Fruit fly (Drosophila melanogaster) whole organism, pupa: ENCODE data around the gene tty.

ENCODE experiments used
- CG12605 ChIP-seq: fragments of 200-800 bp; sonication (Bioruptor generic); IDR thresholded peaks from 2 replicates; pipeline ENCODE4 v1.3.6; 2022; ENCODE audit warnings: missing biosample characterization, missing genetic modification characterization
- CG14655 ChIP-seq: fragments of 200-800 bp; sonication (Bioruptor generic); optimal IDR thresholded peaks from 3 replicates; lab custom pipeline; 2017; ENCODE audit warnings: mild to moderate bottlenecking, missing biosample characterization, missing genetic modification reagents, missing genetic modification characterization
- CG15710 ChIP-seq: fragments of 200-800 bp; sonication (Bioruptor generic); optimal IDR thresholded peaks from 2 replicates; lab custom pipeline; 2018; ENCODE audit warnings: missing biosample characterization, mild to moderate bottlenecking, missing genetic modification characterization, moderate library complexity
- CG17806 ChIP-seq: fragments of 200-800 bp; sonication (Bioruptor generic); optimal IDR thresholded peaks from 2 replicates; lab custom pipeline; 2018; ENCODE audit warnings: missing biosample characterization, mild to moderate bottlenecking, missing genetic modification characterization, moderate library complexity
- CG34367 ChIP-seq: fragments of 200-800 bp; sonication (Bioruptor generic); optimal IDR thresholded peaks from 2 replicates; lab custom pipeline; 2018; ENCODE audit warnings: missing biosample characterization, mild to moderate bottlenecking, missing genetic modification characterization
- CG4496 ChIP-seq: fragments of 200-800 bp; sonication (Bioruptor generic); IDR thresholded peaks from 3 replicates; pipeline ENCODE4 v1.3.6; 2022; ENCODE audit warnings: missing biosample characterization, missing genetic modification characterization
- CG8301 ChIP-seq: fragments of 200-800 bp; sonication (Bioruptor generic); optimal IDR thresholded peaks from 2 replicates; lab custom pipeline; 2018; ENCODE audit warnings: missing biosample characterization, mild to moderate bottlenecking, missing genetic modification characterization
- CG9948 ChIP-seq: fragments of 200-800 bp; sonication (Bioruptor generic); optimal IDR thresholded peaks from 2 replicates; lab custom pipeline; 2018; ENCODE audit warnings: missing biosample characterization, mild to moderate bottlenecking, missing genetic modification characterization, moderate library complexity
- D1 ChIP-seq: fragments of 200-800 bp; sonication (Bioruptor generic); optimal IDR thresholded peaks from 2 replicates; lab custom pipeline; 2018; ENCODE audit warnings: missing biosample characterization, mild to moderate bottlenecking, missing genetic modification characterization, moderate library complexity
- EcR ChIP-seq: fragments of 200-800 bp; sonication (Bioruptor generic); optimal IDR thresholded peaks from 3 replicates; lab custom pipeline; 2019; ENCODE audit warnings: missing biosample characterization, missing genetic modification characterization, mild to moderate bottlenecking, moderate library complexity, missing genetic modification reagents
- Ets98B ChIP-seq: fragments of 200-800 bp; sonication (Bioruptor generic); IDR thresholded peaks from 2 replicates; pipeline ENCODE4 v1.3.6; 2022; ENCODE audit warnings: missing biosample characterization, missing genetic modification characterization
- Pif1A ChIP-seq: fragments of 200-800 bp; sonication (Bioruptor generic); optimal IDR thresholded peaks from 3 replicates; lab custom pipeline; 2016; ENCODE audit warnings: missing biosample characterization, missing genetic modification characterization
- fd96Ca ChIP-seq: fragments of 200-800 bp; sonication (Bioruptor generic); IDR thresholded peaks from 3 replicates; pipeline ENCODE4 v1.3.6; 2022; ENCODE audit warnings: missing biosample characterization, missing genetic modification characterization
- rn ChIP-seq: fragments of 200-800 bp; sonication (Bioruptor generic); IDR thresholded peaks from 2 replicates; pipeline ENCODE4 v1.3.6; 2022; ENCODE audit warnings: missing biosample characterization, missing genetic modification characterization

DNA sequence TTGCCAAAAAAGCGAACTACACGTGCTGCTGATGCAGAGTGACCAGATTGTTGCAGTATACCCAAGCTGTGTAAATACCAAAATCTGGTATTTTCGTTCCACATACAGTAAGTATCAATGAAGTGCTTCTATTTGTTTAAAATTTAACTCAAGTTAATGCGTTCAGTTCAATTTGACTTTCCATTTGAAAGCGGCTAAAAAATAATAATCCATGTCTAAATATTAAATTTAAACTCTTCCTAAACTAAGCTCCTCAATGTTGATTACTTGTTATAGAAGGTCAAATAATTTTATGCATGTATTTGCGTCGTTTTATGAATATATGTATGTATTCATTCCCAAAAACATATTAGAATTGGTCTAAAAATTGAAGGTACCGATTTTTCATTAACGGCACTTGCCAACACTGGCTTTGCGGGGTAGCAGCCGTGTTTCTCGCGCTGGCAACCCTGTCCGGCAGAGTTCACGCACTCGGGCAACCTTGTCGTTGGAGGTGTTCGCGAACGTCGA lies 10.4 kb upstream of the tty start, which contains the start of the genes peng and sol:
- TF ChIP-seq CG14655 (GFP tag; lab: Kevin White, UChicago) (no peak), CG34367 (tag; lab: Kevin White, UChicago) (peak; percentile 63), rn (GFP tag; lab: Robert Waterston, UW) (no peak), Pif1A (no peak), D1 (tag; lab: Kevin White, UChicago) (no peak), CG12605 (GFP tag; lab: Robert Waterston, UW) (no peak), Ets98B (GFP tag; lab: Robert Waterston, UW) (peak; percentile 23; the same call in 1 of the 2 replicates), CG4496 (GFP tag; lab: Robert Waterston, UW) (peak; percentile 65; the same call in 2 of the 3 replicates), CG17806 (peak; percentile 54), CG8301 (tag; lab: Kevin White, UChicago) (peak; percentile 57), fd96Ca (peak; percentile 45; the same call in 2 of the 3 replicates), CG15710 (peak; percentile 62), CG9948 (tag; lab: Kevin White, UChicago) (peak; percentile 54), EcR (GFP tag; lab: Kevin White, UChicago) (peak; percentile 30)
